Worm (Caenorhabditis elegans) whole organism, mixed stage, embryonic: Measurements from ENCODE around the gene W01B6.5.
"Not testable (repeated sequence)": the region's sequence is repeated elsewhere in the genome, so short reads cannot be mapped to it uniquely, and the experiment has no call there.

Source experiments
- M03D4.4 ChIP-seq: sonication (generic microtip); optimal IDR thresholded peaks from 2 replicates; lab custom pipeline; 2017; ENCODE audit warnings: mild to moderate bottlenecking, missing genetic modification characterization, missing compliant biosample characterization
- bed-3 ChIP-seq: fragments of 200-800 bp; sonication (Bioruptor generic); optimal IDR thresholded peaks from 3 replicates; lab custom pipeline; 2018; ENCODE audit warnings: mild to moderate bottlenecking, missing genetic modification characterization, moderate library complexity, missing compliant biosample characterization
- blmp-1 ChIP-seq: fragments of 150-350 bp; optimal IDR thresholded peaks from 2 replicates; lab custom pipeline; 2014; ENCODE audit warnings: missing biosample characterization, missing genetic modification characterization
- ceh-39 ChIP-seq: fragments of 150-350 bp; optimal IDR thresholded peaks from 2 replicates; lab custom pipeline; 2014; ENCODE audit warnings: missing biosample characterization, missing genetic modification characterization
- ceh-83 ChIP-seq: fragments of 200-800 bp; sonication (Bioruptor generic); optimal IDR thresholded peaks from 2 replicates; lab custom pipeline; 2018; ENCODE audit warnings: mild to moderate bottlenecking, missing genetic modification characterization, missing compliant biosample characterization
- ces-1 ChIP-seq: fragments of 150-350 bp; optimal IDR thresholded peaks from 2 replicates; lab custom pipeline; 2014; ENCODE audit warnings: missing biosample characterization, missing genetic modification reagents, missing genetic modification characterization
- cnd-1 ChIP-seq: fragments of 200-800 bp; sonication (Bioruptor generic); optimal IDR thresholded peaks from 2 replicates; lab custom pipeline; 2018; ENCODE audit warnings: mild to moderate bottlenecking, missing genetic modification characterization, missing compliant biosample characterization
- drap-1 ChIP-seq: fragments of 200-800 bp; sonication (Bioruptor generic); optimal IDR thresholded peaks from 3 replicates; lab custom pipeline; 2018; ENCODE audit warnings: mild to moderate bottlenecking, missing genetic modification characterization, missing compliant biosample characterization
- elt-1 ChIP-seq: sonication (generic microtip); optimal IDR thresholded peaks from 2 replicates; lab custom pipeline; 2017; ENCODE audit warnings: missing genetic modification characterization, mild to moderate bottlenecking, missing compliant biosample characterization, antibody characterized with exemption, moderate library complexity, borderline replicate concordance; ENCODE audit not compliant: insufficient read depth
- elt-3 ChIP-seq: fragments of 150-350 bp; optimal IDR thresholded peaks from 2 replicates; lab custom pipeline; 2014; ENCODE audit warnings: missing biosample characterization, missing genetic modification characterization
- flh-1 ChIP-seq: fragments of 200-800 bp; sonication (Bioruptor generic); optimal IDR thresholded peaks from 2 replicates; lab custom pipeline; 2018; ENCODE audit warnings: mild to moderate bottlenecking, missing genetic modification characterization, moderate library complexity, missing compliant biosample characterization
- ham-2 ChIP-seq: fragments of 200-800 bp; sonication (Bioruptor generic); optimal IDR thresholded peaks from 2 replicates; lab custom pipeline; 2018; ENCODE audit warnings: mild to moderate bottlenecking, missing genetic modification characterization, missing compliant biosample characterization
- hlh-1 ChIP-seq: fragments of 150-350 bp; optimal IDR thresholded peaks from 2 replicates; lab custom pipeline; 2014; ENCODE audit warnings: missing biosample characterization, missing genetic modification reagents, missing genetic modification characterization
- lin-13 ChIP-seq: fragments of 150-350 bp; optimal IDR thresholded peaks from 2 replicates; lab custom pipeline; 2014; ENCODE audit warnings: missing biosample characterization, missing genetic modification characterization
- lin-32 ChIP-seq: fragments of 200-800 bp; sonication (Bioruptor generic); optimal IDR thresholded peaks from 2 replicates; lab custom pipeline; 2018; ENCODE audit warnings: mild to moderate bottlenecking, missing genetic modification characterization, missing compliant biosample characterization
- mab-5 ChIP-seq: fragments of 150-350 bp; optimal IDR thresholded peaks from 2 replicates; lab custom pipeline; 2014; ENCODE audit warnings: missing biosample characterization, missing genetic modification characterization
- mep-1 ChIP-seq: fragments of 150-350 bp; optimal IDR thresholded peaks from 2 replicates; lab custom pipeline; 2017; ENCODE audit warnings: missing biosample characterization, missing genetic modification reagents, missing genetic modification characterization, inconsistent platforms
- nhr-12 ChIP-seq: fragments of 150-350 bp; optimal IDR thresholded peaks from 2 replicates; lab custom pipeline; 2014; ENCODE audit warnings: missing biosample characterization, missing genetic modification characterization
- nhr-28 ChIP-seq: fragments of 150-350 bp; optimal IDR thresholded peaks from 2 replicates; lab custom pipeline; 2014; ENCODE audit warnings: missing biosample characterization, missing genetic modification characterization
- nhr-76 ChIP-seq: sonication (generic microtip); optimal IDR thresholded peaks from 2 replicates; lab custom pipeline; 2017; ENCODE audit warnings: missing biosample characterization, missing genetic modification characterization
- pha-4 ChIP-seq: fragments of 150-350 bp; optimal IDR thresholded peaks from 2 replicates; lab custom pipeline; 2018; ENCODE audit warnings: missing biosample characterization, missing genetic modification reagents, missing genetic modification characterization
- sem-2 ChIP-seq: fragments of 200-800 bp; sonication (Bioruptor generic); optimal IDR thresholded peaks from 2 replicates; lab custom pipeline; 2018; ENCODE audit warnings: mild to moderate bottlenecking, missing genetic modification characterization, missing compliant biosample characterization
- snpc-4 ChIP-seq: fragments of 150-350 bp; optimal IDR thresholded peaks from 2 replicates; lab custom pipeline; 2014; ENCODE audit warnings: missing biosample characterization, missing genetic modification characterization
- sptf-1 ChIP-seq: sonication (generic microtip); optimal IDR thresholded peaks from 2 replicates; lab custom pipeline; 2017; ENCODE audit warnings: mild to moderate bottlenecking, missing genetic modification characterization, moderate library complexity, missing compliant biosample characterization
- tbx-8 ChIP-seq: fragments of 200-800 bp; sonication (Bioruptor generic); optimal IDR thresholded peaks from 2 replicates; lab custom pipeline; 2018; ENCODE audit warnings: mild to moderate bottlenecking, missing genetic modification characterization, moderate library complexity, missing compliant biosample characterization
- unc-120 ChIP-seq: sonication (generic microtip); optimal IDR thresholded peaks from 2 replicates; lab custom pipeline; 2017; ENCODE audit warnings: missing genetic modification characterization, missing compliant biosample characterization; ENCODE audit not compliant: poor library complexity, severe bottlenecking
- unc-39 ChIP-seq: fragments of 150-350 bp; optimal IDR thresholded peaks from 2 replicates; lab custom pipeline; 2014; ENCODE audit warnings: missing biosample characterization, missing genetic modification characterization

Gene W01B6.5

ce11 chrIV:10075899-10076298 is at the start of gene W01B6.5:
W01B6.5 (plus strand) TSS chrIV:10076199.
- TF ChIP-seq ceh-83 (GFP tag; lab: Kevin White, UChicago) (no peak), nhr-76 (tag; lab: Kevin White, UChicago) (no peak), M03D4.4 (no peak), mep-1 (no peak), unc-39 (tag; lab: Kevin White, UChicago) (no peak), nhr-12 (tag; lab: Kevin White, UChicago) (no peak), snpc-4 (tag; lab: Kevin White, UChicago) (no peak), mab-5 (tag; lab: Kevin White, UChicago) (no peak), ham-2 (no peak)

- TF ChIP-seq sem-2 (GFP tag; lab: Kevin White, UChicago): no peak
- no peak for TF ChIP-seq hlh-1 (tag; lab: Kevin White, UChicago)
- no peak for TF ChIP-seq blmp-1 (tag; lab: Kevin White, UChicago)
- no peak for TF ChIP-seq snpc-4 (tag; lab: Kevin White, UChicago)
- no peak for TF ChIP-seq cnd-1 (tag; lab: Kevin White, UChicago)
- TF ChIP-seq, all 35 proteins: peak for 0
Measured at ce11 chrIV:10027566-10027965, 48.4 kb upstream of the W01B6.5 start, which contains the start of gene gipc-2. gipc-2 (minus strand) TSS chrIV:10027666.

ce11 chrIV:10028779-10029178 is 47.2 kb upstream of the W01B6.5 start, which contains the start of the genes F44D12.16 and msd-2:
F44D12.16 (plus strand) TSS chrIV:10029079.
msd-2 (plus strand) TSS chrIV:10029083.
- TF ChIP-seq flh-1 (GFP tag; lab: Kevin White, UChicago); mep-1; ceh-83 (GFP tag; lab: Kevin White, UChicago): not testable (repeated sequence)

ce11 chrIV:10033053-10033452 is 42.9 kb upstream of the W01B6.5 start, which contains the start of gene F44D12.6:
F44D12.6 (plus strand) TSS chrIV:10033353.
- TF ChIP-seq sem-2 (GFP tag; lab: Kevin White, UChicago) (no peak), ceh-39 (tag; lab: Kevin White, UChicago) (no peak), cnd-1 (tag; lab: Kevin White, UChicago) (no peak), elt-1 (no peak), unc-120 (tag; lab: Kevin White, UChicago) (no peak), bed-3 (GFP tag; lab: Kevin White, UChicago) (no peak), nhr-28 (tag; lab: Kevin White, UChicago) (no peak), ces-1 (no peak), nhr-12 (tag; lab: Kevin White, UChicago) (no peak), lin-13 (tag; lab: Kevin White, UChicago) (no peak), elt-3 (tag; lab: Kevin White, UChicago) (no peak), unc-39 (tag; lab: Kevin White, UChicago) (no peak), pha-4 (tag; lab: Kevin White, UChicago) (no peak), M03D4.4 (no peak), blmp-1 (tag; lab: Kevin White, UChicago) (no peak)

ce11 chrIV:10036966-10037365 is 39.0 kb upstream of the W01B6.5 start, which contains the start of gene F44D12.10:
F44D12.10 (minus strand) TSS chrIV:10037066.
- TF ChIP-seq drap-1: no peak
- TF ChIP-seq ham-2: no peak
- no peak for TF ChIP-seq snpc-4 (tag; lab: Kevin White, UChicago)
- TF ChIP-seq blmp-1 (tag; lab: Kevin White, UChicago): no peak
- TF ChIP-seq flh-1 (GFP tag; lab: Kevin White, UChicago): no peak
- TF ChIP-seq tbx-8: no peak
- TF ChIP-seq M03D4.4: no peak
- TF ChIP-seq unc-39 (tag; lab: Kevin White, UChicago): no peak
- no peak for TF ChIP-seq mep-1
- TF ChIP-seq sptf-1: no peak
- no peak for TF ChIP-seq bed-3 (GFP tag; lab: Kevin White, UChicago)

ce11 chrIV:10040803-10041202 is 35.2 kb upstream of the W01B6.5 start, which contains the start of gene dhs-31:
dhs-31 (minus strand) TSS chrIV:10040903.
- TF ChIP-seq mep-1 (no peak), pha-4 (tag; lab: Kevin White, UChicago) (no peak), lin-32 (no peak), tbx-8 (no peak)
